Worm (Caenorhabditis elegans): ENCODE data around the gene srg-20.

DNA sequence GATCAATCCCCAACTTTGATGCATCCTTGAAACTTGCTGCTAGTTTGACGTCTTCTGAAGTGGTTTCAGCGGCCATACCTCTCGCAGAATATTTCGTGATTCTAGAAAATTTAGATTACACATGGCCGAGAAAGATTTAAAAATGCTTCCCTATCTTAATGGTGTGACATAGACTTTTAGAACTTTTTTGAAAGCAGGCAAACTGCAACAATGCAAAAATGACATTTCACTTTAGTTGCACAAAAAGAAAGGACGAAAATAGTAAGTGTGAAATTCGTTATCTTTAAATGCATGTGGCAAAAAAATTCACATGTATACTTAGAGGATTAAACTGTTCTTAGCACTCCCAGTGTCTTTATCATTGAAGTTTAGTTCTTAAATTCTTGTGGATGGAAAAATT is 20.7 kb downstream of the srg-20 start, which contains the start of gene ZC204.12:
- TF ChIP-seq nhr-23 (tag; optimal IDR thresholded peaks at IDR 0.05) (no peak), F13H6.1 (tag; optimal IDR thresholded peaks at IDR 0.05) (no peak), nhr-11 (tag; optimal IDR thresholded peaks at IDR 0.05) (no peak), ceh-16 (tag; optimal IDR thresholded peaks at IDR 0.05) (no peak), lsy-2 (tag; optimal IDR thresholded peaks at IDR 0.05) (no peak), ztf-11 (tag; optimal IDR thresholded peaks at IDR 0.05) (no peak), sem-4 (tag; optimal IDR thresholded peaks at IDR 0.05) (no peak), crh-2 (tag; optimal IDR thresholded peaks at IDR 0.05) (no peak), nhr-77 (tag; optimal IDR thresholded peaks at IDR 0.05) (no peak), ZK546.5 (tag; optimal IDR thresholded peaks at IDR 0.05) (no peak), dmd-4 (tag; optimal IDR thresholded peaks at IDR 0.05) (no peak), egl-27 (tag; optimal IDR thresholded peaks at IDR 0.05) (no peak), mdl-1 (tag; optimal IDR thresholded peaks at IDR 0.05) (no peak), unc-62 (GFP tag; optimal IDR thresholded peaks at IDR 0.05) (no peak)
